Fruit fly (Drosophila melanogaster) whole organism, adult: ENCODE results near the gene CG12320.

ENCODE experiments used
- CG11617 ChIP-seq: fragments of 200-800 bp; sonication (Bioruptor generic); optimal IDR thresholded peaks from 2 replicates; lab custom pipeline; 2017; ENCODE audit warnings: mild to moderate bottlenecking, missing biosample characterization, missing genetic modification reagents, missing genetic modification characterization
- CG12768 ChIP-seq: fragments of 200-800 bp; sonication (Bioruptor generic); optimal IDR thresholded peaks from 2 replicates; lab custom pipeline; 2017; ENCODE audit warnings: missing biosample characterization, missing genetic modification characterization, mild to moderate bottlenecking, moderate library complexity, missing genetic modification reagents
- CG5204 ChIP-seq: fragments of 200-800 bp; sonication (Bioruptor generic); optimal IDR thresholded peaks from 2 replicates; lab custom pipeline; 2016; ENCODE audit warnings: missing biosample characterization, missing genetic modification characterization
- CG7045 ChIP-seq: fragments of 200-800 bp; sonication (Bioruptor generic); optimal IDR thresholded peaks from 2 replicates; lab custom pipeline; 2017; ENCODE audit warnings: missing biosample characterization, mild to moderate bottlenecking, missing genetic modification characterization
- Crg-1 ChIP-seq: fragments of 200-800 bp; sonication (Bioruptor generic); optimal IDR thresholded peaks from 2 replicates; lab custom pipeline; 2016; ENCODE audit warnings: missing biosample characterization, missing genetic modification characterization
- Mnt ChIP-seq: fragments of 200-800 bp; sonication (Bioruptor generic); optimal IDR thresholded peaks from 2 replicates; lab custom pipeline; 2016; ENCODE audit warnings: missing biosample characterization, mild to moderate bottlenecking, missing genetic modification characterization
- cic ChIP-seq: fragments of 200-800 bp; sonication (Bioruptor generic); optimal IDR thresholded peaks from 2 replicates; lab custom pipeline; 2017; ENCODE audit warnings: missing biosample characterization, mild to moderate bottlenecking, missing genetic modification characterization, moderate library complexity
- kay ChIP-seq: fragments of 200-800 bp; sonication (Bioruptor generic); peaks from one replicate; lab custom pipeline; 2016; ENCODE audit warnings: missing biosample characterization, missing genetic modification characterization, borderline replicate concordance
- ovo ChIP-seq: fragments of 200-800 bp; sonication (Bioruptor generic); optimal IDR thresholded peaks from 2 replicates; lab custom pipeline; 2016; ENCODE audit warnings: missing biosample characterization, missing genetic modification characterization
- pad ChIP-seq: fragments of 200-800 bp; sonication (Bioruptor generic); optimal IDR thresholded peaks from 3 replicates; lab custom pipeline; 2017; ENCODE audit warnings: missing biosample characterization, missing genetic modification characterization, mild to moderate bottlenecking, moderate library complexity, missing genetic modification reagents
- tj ChIP-seq: fragments of 200-800 bp; sonication (Bioruptor generic); optimal IDR thresholded peaks from 3 replicates; lab custom pipeline; 2017; ENCODE audit warnings: missing biosample characterization, mild to moderate bottlenecking, missing genetic modification characterization, moderate library complexity
- toe ChIP-seq: fragments of 200-800 bp; sonication (Bioruptor generic); optimal IDR thresholded peaks from 2 replicates; lab custom pipeline; 2016; ENCODE audit warnings: missing biosample characterization, missing genetic modification characterization

dm6 chr3R:18266665-18267064 is 14.1 kb upstream of the CG12320 start:
- no peak for TF ChIP-seq cic
- TF ChIP-seq kay (GFP tag; lab: Kevin White, UChicago), result no peak
- TF ChIP-seq Crg-1, result no peak
- TF ChIP-seq CG12768 (GFP tag; lab: Kevin White, UChicago), result no peak
- TF ChIP-seq pad (GFP tag; lab: Kevin White, UChicago), result no peak
- TF ChIP-seq CG11617 (GFP tag; lab: Kevin White, UChicago), result no peak
- no peak for TF ChIP-seq toe (GFP tag; lab: Kevin White, UChicago)
- no peak for TF ChIP-seq tj
- TF ChIP-seq CG7045 (GFP tag; lab: Kevin White, UChicago), result no peak
- TF ChIP-seq Mnt (GFP tag; lab: Kevin White, UChicago), result no peak
- no peak for TF ChIP-seq CG5204 (GFP tag; lab: Kevin White, UChicago)
- no peak for TF ChIP-seq ovo (GFP tag; lab: Kevin White, UChicago)
